Worm (Caenorhabditis elegans) whole organism, midembryonic: ENCODE results near the gene D2021.4.

Source experiments
- T22C8.4 ChIP-seq: fragments of 200-800 bp; sonication (Bioruptor generic); IDR thresholded peaks from 2 replicates; pipeline ENCODE4 v1.3.6; 2022; ENCODE audit warnings: missing genetic modification characterization, missing compliant biosample characterization
- cog-1 ChIP-seq: sonication (generic microtip); optimal IDR thresholded peaks from 2 replicates; lab custom pipeline; 2016; ENCODE audit warnings: missing genetic modification characterization, missing compliant biosample characterization
- med-1 ChIP-seq: sonication (generic microtip); optimal IDR thresholded peaks from 2 replicates; lab custom pipeline; 2017; ENCODE audit warnings: missing genetic modification characterization, mild to moderate bottlenecking, missing compliant biosample characterization, antibody characterized with exemption, missing genetic modification reagents; ENCODE audit not compliant: insufficient read depth
- ref-1 ChIP-seq: fragments of 200-800 bp; sonication (Bioruptor generic); conservative IDR thresholded peaks from 2 replicates; pipeline ENCODE4 v1.3.6; 2022; ENCODE audit warnings: missing genetic modification reagents, missing genetic modification characterization, missing compliant biosample characterization

DNA sequence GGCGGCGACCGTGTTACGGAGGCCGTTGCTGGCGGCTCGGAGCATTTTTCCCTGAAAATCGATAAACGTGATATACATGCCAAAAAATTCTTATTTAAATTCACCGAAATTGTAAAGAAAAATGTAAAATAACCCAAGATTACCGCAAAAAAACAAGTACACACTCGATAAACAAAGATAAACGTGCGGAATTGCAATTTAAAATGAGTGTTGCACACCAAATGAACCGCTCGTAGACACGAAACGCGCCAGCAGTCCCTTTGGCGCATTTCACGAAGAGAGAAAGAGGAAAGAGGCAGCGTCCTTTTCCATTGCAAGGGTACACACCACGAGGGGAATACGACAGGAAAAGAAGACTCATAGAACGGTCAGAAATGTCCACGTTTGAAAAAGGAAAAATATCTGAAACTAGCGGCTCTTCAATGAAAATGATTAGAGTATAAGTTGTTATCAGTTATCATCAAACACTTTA is 2.9 kb downstream of the D2021.4 start, which contains the start of gene sdha-1:
- TF ChIP-seq T22C8.4 (GFP tag; lab: Robert Waterston, UW): no peak
- TF ChIP-seq cog-1: peak; percentile 10
- no peak for TF ChIP-seq ref-1
- no peak for TF ChIP-seq med-1 (GFP tag; lab: Kevin White, UChicago)
